Worm (Caenorhabditis elegans): Measurements from ENCODE around the gene msp-33.
"Not testable (repeated sequence)": the region's sequence is repeated elsewhere in the genome, so short reads cannot be mapped to it uniquely, and the experiment has no call there.

DNA sequence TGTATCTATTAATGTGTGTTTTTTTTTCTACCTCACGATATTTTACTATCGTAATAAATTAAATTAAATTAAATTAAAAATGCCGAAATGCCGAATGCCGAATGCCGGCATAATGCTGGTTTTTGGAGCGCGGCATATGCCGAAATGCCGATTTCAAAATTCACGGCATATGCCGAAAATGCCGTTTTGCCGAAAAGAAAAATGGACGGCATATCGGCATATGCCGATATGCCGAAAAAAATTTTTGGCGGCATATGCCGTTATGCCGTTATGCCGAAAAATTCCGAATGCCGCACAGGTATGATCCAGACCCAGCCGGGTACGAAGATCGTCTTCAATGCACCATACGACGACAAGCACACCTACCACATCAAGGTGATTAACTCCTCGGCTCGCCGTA, 6.0 kb upstream of the msp-33 start, which contains the start of gene msp-32:
- TF ChIP-seq egl-27 (tag; optimal IDR thresholded peaks at IDR 0.05); ama-1 (optimal IDR thresholded peaks at IDR 0.05); sptf-1 (tag; optimal IDR thresholded peaks at IDR 0.05); aha-1 (tag; optimal IDR thresholded peaks at IDR 0.05); mep-1 (tag; optimal IDR thresholded peaks at IDR 0.05); snpc-4 (tag; optimal IDR thresholded peaks at IDR 0.05); ceh-82 (tag; optimal IDR thresholded peaks at IDR 0.05); skn-1 (tag; optimal IDR thresholded peaks at IDR 0.05); isw-1 (GFP tag; IDR thresholded peaks at IDR 0.05); unc-98 (GFP tag; IDR thresholded peaks at IDR 0.05); nhr-11 (tag; optimal IDR thresholded peaks at IDR 0.05): not testable (repeated sequence)

Data from whole organism, L1 larva.